Fruit fly (Drosophila melanogaster) whole organism, prepupa: Measurements from ENCODE around the gene Gr28a.

Source experiments
- CG4318 ChIP-seq: fragments of 200-800 bp; sonication (Bioruptor generic); optimal IDR thresholded peaks from 3 replicates; lab custom pipeline; 2017; ENCODE audit warnings: missing biosample characterization, mild to moderate bottlenecking, missing genetic modification characterization
- CG6792 ChIP-seq: fragments of 200-800 bp; sonication (Bioruptor generic); optimal IDR thresholded peaks from 3 replicates; lab custom pipeline; 2016; ENCODE audit warnings: missing biosample characterization, missing genetic modification characterization

DNA sequence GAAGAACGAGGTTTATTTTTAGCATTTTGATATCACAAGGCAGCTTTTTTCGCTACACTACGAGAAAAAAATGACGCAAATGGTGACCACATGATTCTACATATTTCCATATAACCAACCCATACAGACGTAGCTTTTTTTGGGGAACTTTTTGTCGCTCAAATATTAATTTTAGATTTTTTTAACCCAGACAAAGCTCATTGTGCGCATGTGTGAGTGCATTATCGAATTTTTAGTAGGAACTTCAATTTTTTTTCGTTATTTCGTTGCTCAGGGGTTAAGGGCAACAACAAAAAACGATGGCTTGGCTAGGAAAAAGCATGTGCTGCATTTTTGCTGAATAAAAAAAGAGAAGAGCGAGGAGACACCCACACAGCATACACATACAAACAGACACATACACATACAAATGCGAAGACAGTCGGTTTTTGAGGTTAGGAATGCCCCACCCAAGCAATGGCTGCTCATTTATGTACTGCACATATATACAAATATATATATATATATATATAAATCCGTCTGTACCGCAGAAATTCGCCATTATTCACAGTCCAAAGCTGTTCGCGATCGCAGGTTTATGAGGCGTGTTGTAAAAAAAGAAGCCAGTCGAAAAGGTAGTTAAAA lies 29.6 kb downstream of the Gr28a start:
- TF ChIP-seq CG4318 (GFP tag; lab: Kevin White, UChicago), result peak; percentile 43
- TF ChIP-seq CG6792, result peak; percentile 36
